Worm (Caenorhabditis elegans) whole organism, young adult: ENCODE data around the gene tbb-2.

Source experiments
- F10E7.11 ChIP-seq: sonication (generic microtip); optimal IDR thresholded peaks from 2 replicates; lab custom pipeline; 2017; ENCODE audit warnings: mild to moderate bottlenecking, missing genetic modification characterization, moderate library complexity, missing compliant biosample characterization
- F22D6.2 ChIP-seq: sonication (generic microtip); optimal IDR thresholded peaks from 2 replicates; lab custom pipeline; 2016; ENCODE audit warnings: mild to moderate bottlenecking, missing genetic modification characterization, missing compliant biosample characterization
- F33H1.4 ChIP-seq: fragments of 200-800 bp; sonication (Bioruptor generic); IDR thresholded peaks from 2 replicates; pipeline ENCODE4 v1.3.6; 2022; ENCODE audit warnings: missing genetic modification reagents, missing genetic modification characterization, missing compliant biosample characterization
- F37B4.10 ChIP-seq: fragments of 200-800 bp; sonication (Bioruptor generic); IDR thresholded peaks from 2 replicates; pipeline ENCODE4 v1.3.6; 2022; ENCODE audit warnings: missing genetic modification characterization, missing compliant biosample characterization
- F49E8.2 ChIP-seq: sonication (generic microtip); optimal IDR thresholded peaks from 3 replicates; lab custom pipeline; 2017; ENCODE audit warnings: missing genetic modification characterization, mild to moderate bottlenecking, missing compliant biosample characterization, antibody characterized with exemption, moderate library complexity; ENCODE audit not compliant: insufficient read depth
- F55B11.4 ChIP-seq: sonication (generic microtip); optimal IDR thresholded peaks from 2 replicates; lab custom pipeline; 2016; ENCODE audit warnings: missing compliant biosample characterization, missing genetic modification characterization, borderline replicate concordance; ENCODE audit not compliant: insufficient read depth
- F57A8.1 ChIP-seq: fragments of 200-800 bp; sonication (Bioruptor generic); optimal IDR thresholded peaks from 2 replicates; lab custom pipeline; 2018; ENCODE audit warnings: mild to moderate bottlenecking, missing genetic modification characterization, moderate library complexity, missing compliant biosample characterization
- Y53F4B.3 ChIP-seq: fragments of 200-800 bp; sonication (Bioruptor generic); IDR thresholded peaks from 2 replicates; pipeline ENCODE4 v1.3.6; 2022; ENCODE audit warnings: missing genetic modification reagents, missing genetic modification characterization, missing compliant biosample characterization
- Y56A3A.18 ChIP-seq: fragments of 200-800 bp; sonication (Bioruptor generic); IDR thresholded peaks from 2 replicates; pipeline ENCODE4 v1.3.6; 2022; ENCODE audit warnings: missing genetic modification reagents, missing genetic modification characterization, missing compliant biosample characterization
- akir-1 ChIP-seq: fragments of 200-800 bp; sonication (Bioruptor generic); optimal IDR thresholded peaks from 2 replicates; lab custom pipeline; 2018; ENCODE audit warnings: mild to moderate bottlenecking, missing genetic modification characterization, moderate library complexity, missing compliant biosample characterization
- ama-1 ChIP-seq, 3 experiments: fragments of 150-350 bp in 1 of 3; sonication (generic microtip) in 2 of 3; optimal IDR thresholded peaks; 2 replicates each; lab custom pipeline; 2014 to 2018; ENCODE audit warnings: missing biosample characterization in 2 of 3, missing genetic modification characterization in 2 of 3, missing genetic modification reagents in 2 of 3
- aptf-2 ChIP-seq: fragments of 200-800 bp; sonication (Bioruptor generic); conservative IDR thresholded peaks from 2 replicates; pipeline ENCODE4 v1.3.6; 2022; ENCODE audit warnings: missing genetic modification reagents, missing genetic modification characterization, missing compliant biosample characterization
- aptf-3 ChIP-seq: fragments of 200-800 bp; sonication (Bioruptor generic); IDR thresholded peaks from 2 replicates; pipeline ENCODE4 v1.3.6; 2022; ENCODE audit warnings: missing genetic modification characterization, missing compliant biosample characterization
- attf-6 ChIP-seq: fragments of 200-800 bp; sonication (Bioruptor generic); IDR thresholded peaks from 2 replicates; pipeline ENCODE4 v1.3.6; 2022; ENCODE audit warnings: missing genetic modification reagents, missing genetic modification characterization, missing compliant biosample characterization
- cebp-2 ChIP-seq: fragments of 200-800 bp; sonication (Bioruptor generic); IDR thresholded peaks from 2 replicates; pipeline ENCODE4 v1.3.6; 2022; ENCODE audit warnings: missing genetic modification characterization, missing compliant biosample characterization
- ceh-91 ChIP-seq: fragments of 200-800 bp; sonication (Bioruptor generic); IDR thresholded peaks from 2 replicates; pipeline ENCODE4 v1.3.6; 2022; ENCODE audit warnings: missing genetic modification reagents, missing genetic modification characterization, missing compliant biosample characterization
- dpl-1 ChIP-seq: fragments of 150-350 bp; optimal IDR thresholded peaks from 2 replicates; lab custom pipeline; 2014; ENCODE audit warnings: missing biosample characterization, missing genetic modification reagents, missing genetic modification characterization
- efl-1 ChIP-seq: fragments of 150-350 bp; optimal IDR thresholded peaks from 2 replicates; lab custom pipeline; 2014; ENCODE audit warnings: missing biosample characterization, missing genetic modification reagents, missing genetic modification characterization
- egl-18 ChIP-seq: fragments of 200-800 bp; sonication (Bioruptor generic); IDR thresholded peaks from 2 replicates; pipeline ENCODE4 v1.3.6; 2022; ENCODE audit warnings: missing genetic modification reagents, missing genetic modification characterization, missing compliant biosample characterization
- egrh-3 ChIP-seq: fragments of 200-800 bp; sonication (Bioruptor generic); IDR thresholded peaks from 2 replicates; pipeline ENCODE4 v1.3.6; 2022; ENCODE audit warnings: missing genetic modification reagents, missing genetic modification characterization, missing compliant biosample characterization
- ets-4 ChIP-seq: fragments of 200-800 bp; sonication (Bioruptor generic); optimal IDR thresholded peaks from 2 replicates; lab custom pipeline; 2018; ENCODE audit warnings: mild to moderate bottlenecking, missing genetic modification characterization, missing compliant biosample characterization
- hlh-26 ChIP-seq: fragments of 200-800 bp; sonication (Bioruptor generic); conservative IDR thresholded peaks from 2 replicates; pipeline ENCODE4 v1.3.6; 2022; ENCODE audit warnings: missing genetic modification reagents, missing genetic modification characterization, missing compliant biosample characterization
- hmg-1.2 ChIP-seq: fragments of 200-800 bp; sonication (Bioruptor generic); IDR thresholded peaks from 2 replicates; pipeline ENCODE4 v1.3.6; 2022; ENCODE audit warnings: missing genetic modification reagents, missing genetic modification characterization, missing compliant biosample characterization
- hsf-1 ChIP-seq: fragments of 200-800 bp; sonication (Bioruptor generic); IDR thresholded peaks from 2 replicates; pipeline ENCODE4 v1.3.6; 2022; ENCODE audit warnings: missing genetic modification reagents, missing genetic modification characterization, missing compliant biosample characterization
- lsy-27 ChIP-seq: sonication (generic microtip); optimal IDR thresholded peaks from 2 replicates; lab custom pipeline; 2017; ENCODE audit warnings: missing genetic modification characterization, mild to moderate bottlenecking, missing compliant biosample characterization, antibody characterized with exemption, missing genotype, borderline replicate concordance; ENCODE audit not compliant: insufficient read depth
- madf-10 ChIP-seq: sonication (generic microtip); optimal IDR thresholded peaks from 2 replicates; lab custom pipeline; 2016; ENCODE audit warnings: mild to moderate bottlenecking, missing genetic modification characterization, missing compliant biosample characterization
- madf-6 ChIP-seq: fragments of 200-800 bp; sonication (Bioruptor generic); IDR thresholded peaks from 2 replicates; pipeline ENCODE4 v1.3.6; 2022; ENCODE audit warnings: missing genetic modification reagents, missing genetic modification characterization, missing compliant biosample characterization
- mcd-1 ChIP-seq: fragments of 200-800 bp; sonication (Bioruptor generic); IDR thresholded peaks from 2 replicates; pipeline ENCODE4 v1.3.6; 2022; ENCODE audit warnings: missing genetic modification reagents, missing genetic modification characterization, missing compliant biosample characterization
- mel-28 ChIP-seq: sonication (generic microtip); optimal IDR thresholded peaks from 2 replicates; lab custom pipeline; 2016; ENCODE audit warnings: borderline replicate concordance, mild to moderate bottlenecking, missing genetic modification characterization, missing compliant biosample characterization
- mes-4 ChIP-seq: sonication (generic microtip); optimal IDR thresholded peaks from 2 replicates; lab custom pipeline; 2016; ENCODE audit warnings: missing genotype, missing genetic modification characterization, missing compliant biosample characterization
- nfya-1 ChIP-seq: sonication (generic microtip); optimal IDR thresholded peaks from 2 replicates; lab custom pipeline; 2017; ENCODE audit warnings: antibody characterized with exemption, missing compliant biosample characterization, missing genetic modification characterization, borderline replicate concordance; ENCODE audit not compliant: insufficient read depth
- nfyb-1 ChIP-seq: fragments of 200-800 bp; sonication (Bioruptor generic); IDR thresholded peaks from 2 replicates; pipeline ENCODE4 v1.3.6; 2022; ENCODE audit warnings: missing genetic modification reagents, missing genetic modification characterization, missing compliant biosample characterization
- nhr-120 ChIP-seq: fragments of 200-800 bp; sonication (Bioruptor generic); IDR thresholded peaks from 2 replicates; pipeline ENCODE4 v1.3.6; 2022; ENCODE audit warnings: missing genetic modification characterization, missing compliant biosample characterization
- nhr-80 ChIP-seq: sonication (generic microtip); optimal IDR thresholded peaks from 2 replicates; lab custom pipeline; 2016; ENCODE audit warnings: missing genetic modification characterization, missing compliant biosample characterization
- nhr-90 ChIP-seq: sonication (generic microtip); optimal IDR thresholded peaks from 2 replicates; lab custom pipeline; 2016; ENCODE audit warnings: missing genotype, mild to moderate bottlenecking, missing genetic modification characterization, missing compliant biosample characterization
- rec-8 ChIP-seq, 2 experiments: sonication (generic microtip); optimal IDR thresholded peaks; 2 replicates each; lab custom pipeline; 2016; ENCODE audit warnings: mild to moderate bottlenecking in 2 of 2, missing genetic modification characterization in 2 of 2, missing genetic modification reagents in 2 of 2, missing genotype in 2 of 2, missing biosample characterization in 1 of 2, missing compliant biosample characterization in 1 of 2, moderate library complexity in 1 of 2
- sdz-38 ChIP-seq: sonication (generic microtip); optimal IDR thresholded peaks from 2 replicates; lab custom pipeline; 2016; ENCODE audit warnings: missing genotype, missing genetic modification characterization, missing compliant biosample characterization
- snpc-3.4 ChIP-seq: sonication (generic microtip); optimal IDR thresholded peaks from 2 replicates; lab custom pipeline; 2017; ENCODE audit warnings: missing genetic modification characterization, mild to moderate bottlenecking, missing compliant biosample characterization, antibody characterized with exemption, moderate library complexity, missing genotype, missing genetic modification reagents
- somi-1 ChIP-seq: fragments of 200-800 bp; sonication (Bioruptor generic); optimal IDR thresholded peaks from 2 replicates; lab custom pipeline; 2018; ENCODE audit warnings: mild to moderate bottlenecking, missing genetic modification characterization, missing compliant biosample characterization
- sptf-2 ChIP-seq: fragments of 200-800 bp; sonication (Bioruptor generic); optimal IDR thresholded peaks from 2 replicates; lab custom pipeline; 2018; ENCODE audit warnings: mild to moderate bottlenecking, missing genetic modification characterization, missing compliant biosample characterization
- tbp1 ChIP-seq: fragments of 200-800 bp; sonication (Bioruptor generic); optimal IDR thresholded peaks from 2 replicates; lab custom pipeline; 2018; ENCODE audit warnings: mild to moderate bottlenecking, missing genetic modification characterization, missing compliant biosample characterization
- tbx-9 ChIP-seq: sonication (generic microtip); optimal IDR thresholded peaks from 2 replicates; lab custom pipeline; 2016; ENCODE audit warnings: borderline replicate concordance, missing genetic modification characterization, inconsistent platforms, missing compliant biosample characterization
- tlf-1 ChIP-seq: fragments of 200-800 bp; sonication (Bioruptor generic); optimal IDR thresholded peaks from 2 replicates; lab custom pipeline; 2018; ENCODE audit warnings: mild to moderate bottlenecking, missing genetic modification characterization, missing compliant biosample characterization
- zfh-2 ChIP-seq: fragments of 200-800 bp; sonication (Bioruptor generic); conservative IDR thresholded peaks from 2 replicates; pipeline ENCODE4 v1.3.6; 2022; ENCODE audit warnings: missing genetic modification reagents, missing genetic modification characterization, missing compliant biosample characterization
- zim-3 ChIP-seq: sonication (generic microtip); optimal IDR thresholded peaks from 2 replicates; lab custom pipeline; 2017; ENCODE audit warnings: mild to moderate bottlenecking, missing genetic modification characterization, moderate library complexity, missing compliant biosample characterization
- ztf-26 ChIP-seq: sonication (generic microtip); optimal IDR thresholded peaks from 2 replicates; lab custom pipeline; 2017; ENCODE audit warnings: missing genetic modification characterization, missing compliant biosample characterization
- ztf-3 ChIP-seq: fragments of 200-800 bp; sonication (Bioruptor generic); optimal IDR thresholded peaks from 2 replicates; lab custom pipeline; 2018; ENCODE audit warnings: mild to moderate bottlenecking, missing genetic modification characterization, missing compliant biosample characterization

The tbb-2 gene

DNA sequence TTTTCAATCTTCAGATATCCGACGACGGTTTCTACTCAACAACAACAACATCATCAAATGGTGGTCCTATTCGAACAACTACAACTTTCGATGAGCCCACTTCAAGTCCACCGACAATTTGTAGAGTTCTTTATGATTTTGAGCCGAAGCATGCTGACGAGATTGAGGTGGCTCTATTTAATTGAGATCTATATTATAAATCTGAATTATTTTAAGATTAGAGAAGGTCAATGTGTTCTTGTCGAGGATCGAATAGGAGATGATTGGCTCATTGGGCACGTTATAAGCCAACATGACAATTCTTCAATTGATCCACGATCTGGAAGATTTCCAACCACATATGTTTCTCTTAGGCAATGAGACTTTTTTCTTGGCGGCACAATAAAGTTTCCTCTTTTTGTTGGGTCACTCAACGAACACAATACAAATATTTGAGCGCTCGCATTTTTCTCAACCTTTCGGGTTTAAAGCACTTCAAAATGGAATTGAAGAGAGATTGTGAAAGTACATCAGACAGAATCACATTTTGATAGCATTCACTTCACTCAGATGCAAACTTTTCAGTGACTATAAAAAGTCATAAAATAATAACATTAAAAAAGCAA is 1.9 kb downstream of the tbb-2 start (continued):
- TF ChIP-seq attf-6 (peak; percentile 82), somi-1 (GFP tag; lab: Kevin White, UChicago) (peak; percentile 27), F49E8.2 (tag; lab: Kevin White, UChicago) (peak; percentile 93), tbp1 (GFP tag; lab: Kevin White, UChicago) (peak; percentile 44), cebp-2 (GFP tag; lab: Robert Waterston, UW) (0 out of 2 replicates have a peak, but pooled peaks have one; percentile 58), ztf-3 (GFP tag; lab: Kevin White, UChicago) (no peak), madf-6 (GFP tag; lab: Robert Waterston, UW) (peak; percentile 79), egl-18 (no peak), tbx-9 (no peak), aptf-2 (peak; percentile 63; the same call in 1 of the 2 replicates), F57A8.1 (GFP tag; lab: Kevin White, UChicago) (no peak), efl-1 (peak; percentile 75), hsf-1 (GFP tag; lab: Robert Waterston, UW) (peak; percentile 86), ztf-26 (tag; lab: Kevin White, UChicago) (no peak), nhr-120 (GFP tag; lab: Robert Waterston, UW) (no peak), snpc-3.4 (peak; percentile 42), F37B4.10 (GFP tag; lab: Robert Waterston, UW) (0 out of 2 replicates have a peak, but pooled peaks have one; percentile 64), F10E7.11 (tag; lab: Kevin White, UChicago) (peak; percentile 72), Y53F4B.3 (no peak), sptf-2 (GFP tag; lab: Kevin White, UChicago) (no peak), mes-4 (tag; lab: Kevin White, UChicago) (no peak), F33H1.4 (GFP tag; lab: Robert Waterston, UW) (no peak), dpl-1 (GFP tag; lab: Kevin White, UChicago) (peak; percentile 30), akir-1 (GFP tag; lab: Kevin White, UChicago) (no peak), Y56A3A.18 (GFP tag; lab: Robert Waterston, UW) (no peak; the same call in 1 of the 2 replicates), mel-28 (tag; lab: Kevin White, UChicago) (no peak), tlf-1 (peak; percentile 77), zim-3 (tag; lab: Kevin White, UChicago) (no peak), aptf-3 (GFP tag; lab: Robert Waterston, UW) (no peak), F55B11.4 (tag; lab: Kevin White, UChicago) (no peak), ama-1 (optimal IDR thresholded peaks at IDR 0.05; lab: Kevin White, UChicago) (no peak), ama-1 (GFP tag; optimal IDR thresholded peaks at IDR 0.05; lab: Kevin White, UChicago) (peak in 1 of 2 experiments; percentile 88), nfyb-1 (GFP tag; lab: Robert Waterston, UW) (peak; percentile 62), F22D6.2 (tag; lab: Kevin White, UChicago) (no peak), egrh-3 (GFP tag; lab: Robert Waterston, UW) (no peak), madf-10 (no peak), nhr-80 (tag; lab: Kevin White, UChicago) (no peak), ceh-91 (peak; percentile 18; the same call in 1 of the 2 replicates), sdz-38 (no peak), mcd-1 (0 out of 2 replicates have a peak, but pooled peaks have one; percentile 9), zfh-2 (no peak), hmg-1.2 (GFP tag; lab: Robert Waterston, UW) (no peak; the same call in 1 of the 2 replicates), hlh-26 (GFP tag; lab: Robert Waterston, UW) (no peak), lsy-27 (tag; lab: Kevin White, UChicago) (no peak), nhr-90 (no peak), rec-8 (tag; optimal IDR thresholded peaks at IDR 0.05; lab: Kevin White, UChicago) (no peak), nfya-1 (tag; lab: Kevin White, UChicago) (no peak), ets-4 (GFP tag; lab: Kevin White, UChicago) (no peak)
